Worm (Caenorhabditis elegans): Measurements from ENCODE around the gene nhr-249.

nhr-249 gene

ce11 chrIV:7010195-7010594 is 37.9 kb upstream of the nhr-249 start:
- TF ChIP-seq set-16 (GFP tag; IDR thresholded peaks at IDR 0.05) (peak; percentile 68), dmd-6 (GFP tag; IDR thresholded peaks at IDR 0.05) (no peak)

ce11 chrIV:7009531-7009930 is 37.2 kb upstream of the nhr-249 start, which contains the start of gene C25A8.2:
Gene C25A8.2, plus strand, starts transcription at chrIV:7009831.
- TF ChIP-seq sdz-12 (GFP tag; optimal IDR thresholded peaks at IDR 0.05) (no peak), unc-39 (tag; optimal IDR thresholded peaks at IDR 0.05) (no peak), nhr-25 (tag; optimal IDR thresholded peaks at IDR 0.05; ENCODE audit: borderline replicate concordance, insufficient read depth) (no peak), mes-2 (tag; optimal IDR thresholded peaks at IDR 0.05; ENCODE audit: poor library complexity, severe bottlenecking) (no peak), nhr-42 (GFP tag; IDR thresholded peaks at IDR 0.05) (no peak), snpc-4 (tag; optimal IDR thresholded peaks at IDR 0.05) (no peak), R02D3.7 (tag; optimal IDR thresholded peaks at IDR 0.05) (no peak), fkh-10 (GFP tag; optimal IDR thresholded peaks at IDR 0.05) (no peak), ZK546.5 (tag; optimal IDR thresholded peaks at IDR 0.05) (no peak), daf-8 (GFP tag; IDR thresholded peaks at IDR 0.05) (no peak), tag-97 (GFP tag; IDR thresholded peaks at IDR 0.05) (no peak), nhr-48 (tag; optimal IDR thresholded peaks at IDR 0.05) (no peak), madf-9 (GFP tag; conservative IDR thresholded peaks at IDR 0.05) (no peak), Y105C5A.15 (GFP tag; IDR thresholded peaks at IDR 0.05) (no peak), nhr-6 (tag; optimal IDR thresholded peaks at IDR 0.05) (no peak), zfp-2 (tag; optimal IDR thresholded peaks at IDR 0.05) (no peak), hlh-11 (tag; optimal IDR thresholded peaks at IDR 0.05) (no peak), daf-16 (GFP tag; optimal IDR thresholded peaks at IDR 0.05) (no peak), daf-16 (tag; optimal IDR thresholded peaks at IDR 0.05) (no peak), zip-2 (tag; optimal IDR thresholded peaks at IDR 0.05) (no peak)

- TF ChIP-seq F44E2.7 (GFP tag; IDR thresholded peaks at IDR 0.05) = no peak
- TF ChIP-seq daf-8 (GFP tag; IDR thresholded peaks at IDR 0.05) = no peak
- no peak for TF ChIP-seq skn-1 (tag; optimal IDR thresholded peaks at IDR 0.05)
- no peak for TF ChIP-seq T26A8.4 (GFP tag; IDR thresholded peaks at IDR 0.05)
Measured at ce11 chrIV:7003323-7003722, 31.0 kb upstream of the nhr-249 start, which contains the start of gene cht-3. Gene cht-3, plus strand, starts transcription at chrIV:7003623.

DNA sequence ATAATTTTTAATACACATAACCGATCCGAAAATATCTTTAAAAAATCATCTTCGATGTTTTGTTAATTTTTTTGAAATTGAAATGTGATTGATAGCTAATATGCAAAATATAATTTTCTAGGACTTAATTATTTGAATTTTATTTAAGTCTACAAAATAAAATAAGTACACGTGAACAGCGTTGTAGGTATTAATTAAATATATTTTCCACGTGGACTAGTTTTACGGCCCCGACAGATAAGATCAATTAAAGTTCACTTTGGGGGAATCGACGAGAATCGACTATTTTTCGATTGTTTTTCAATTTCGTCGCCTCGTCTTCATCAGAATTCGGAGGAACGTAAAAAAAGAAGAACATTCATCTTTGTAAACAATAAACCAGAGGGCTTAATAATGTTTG is 26.9 kb upstream of the nhr-249 start, which contains the start of gene C25A8.5:
Gene C25A8.5 (plus strand): TSS at position 301 of the 400 bp plus-strand sequence.
- no peak for TF ChIP-seq mes-2 (tag; optimal IDR thresholded peaks at IDR 0.05; ENCODE audit: poor library complexity, severe bottlenecking)

DNA sequence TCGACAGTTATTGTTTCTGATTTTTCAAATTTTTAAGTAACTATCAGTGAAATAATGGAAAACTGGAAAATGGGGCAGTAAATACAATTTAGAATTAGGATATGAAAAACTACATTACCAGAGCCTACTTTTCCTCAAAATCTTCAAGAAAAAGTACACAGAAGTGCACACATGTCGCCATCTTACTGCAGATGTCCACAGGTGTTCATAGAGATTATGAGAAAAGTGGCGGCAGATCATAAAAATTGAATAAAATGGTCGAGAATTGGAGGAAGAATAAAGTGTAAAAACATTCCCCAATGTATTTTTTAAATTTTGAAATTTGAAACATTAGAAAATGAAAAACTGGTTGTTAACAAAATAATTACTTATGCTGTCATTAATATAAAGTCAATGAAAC is 25.6 kb upstream of the nhr-249 start:
- TF ChIP-seq nhr-42 (GFP tag; IDR thresholded peaks at IDR 0.05) (no peak), D1046.2 (GFP tag; IDR thresholded peaks at IDR 0.05) (no peak), fkh-10 (GFP tag; optimal IDR thresholded peaks at IDR 0.05) (no peak), lin-29 (GFP tag; IDR thresholded peaks at IDR 0.05) (no peak), snpc-4 (tag; optimal IDR thresholded peaks at IDR 0.05) (no peak), nhr-48 (tag; optimal IDR thresholded peaks at IDR 0.05) (no peak), madf-5 (GFP tag; IDR thresholded peaks at IDR 0.05) (no peak), mep-1 (tag; optimal IDR thresholded peaks at IDR 0.05) (no peak)

ce11 chrIV:6991070-6991469 is 18.7 kb upstream of the nhr-249 start:
- TF ChIP-seq egl-43 (GFP tag; IDR thresholded peaks at IDR 0.05) (no peak), cey-2 (tag; optimal IDR thresholded peaks at IDR 0.05; ENCODE audit: borderline replicate concordance, insufficient read depth) (no peak), madf-5 (GFP tag; IDR thresholded peaks at IDR 0.05) (no peak), lin-38 (GFP tag; IDR thresholded peaks at IDR 0.05) (no peak), lim-7 (GFP tag; IDR thresholded peaks at IDR 0.05) (no peak), T26A8.4 (GFP tag; IDR thresholded peaks at IDR 0.05) (no peak), nhr-25 (tag; optimal IDR thresholded peaks at IDR 0.05; ENCODE audit: borderline replicate concordance, insufficient read depth) (no peak), T20F7.1 (GFP tag; optimal IDR thresholded peaks at IDR 0.05) (no peak)
